Fruit fly (Drosophila melanogaster) whole organism, embryonic: Measurements from ENCODE around the gene CG5986.

Experiments
- BEAF-32 ChIP-seq: fragments of 200-800 bp; sonication (Bioruptor generic); optimal IDR thresholded peaks from 3 replicates; lab custom pipeline; 2017; ENCODE audit warnings: missing biosample characterization, missing genetic modification characterization, mild to moderate bottlenecking, moderate library complexity, missing genetic modification reagents
- CG11560 ChIP-seq: fragments of 200-800 bp; sonication (Bioruptor generic); IDR thresholded peaks from 3 replicates; pipeline ENCODE4 v1.3.6; 2022; ENCODE audit warnings: missing biosample characterization, missing genetic modification characterization
- CG13287 ChIP-seq: fragments of 200-800 bp; sonication (Bioruptor generic); IDR thresholded peaks from 2 replicates; pipeline ENCODE4 v1.3.6; 2022; ENCODE audit warnings: missing biosample characterization, missing genetic modification characterization; ENCODE audit not compliant: partially characterized antibody
- CG15514 ChIP-seq: fragments of 200-800 bp; sonication (Bioruptor generic); optimal IDR thresholded peaks from 3 replicates; lab custom pipeline; 2017; ENCODE audit warnings: missing biosample characterization, missing genetic modification characterization, mild to moderate bottlenecking, moderate library complexity, missing genetic modification reagents
- CG17361 ChIP-seq: fragments of 200-800 bp; sonication (Bioruptor generic); IDR thresholded peaks from 3 replicates; pipeline ENCODE4 v1.3.6; 2022; ENCODE audit warnings: missing biosample characterization, missing genetic modification characterization
- CG17912 ChIP-seq: fragments of 200-800 bp; sonication (Bioruptor generic); optimal IDR thresholded peaks from 2 replicates; lab custom pipeline; 2018; ENCODE audit warnings: missing biosample characterization, mild to moderate bottlenecking, missing genetic modification characterization
- CG2116 ChIP-seq: fragments of 200-800 bp; sonication (Bioruptor generic); optimal IDR thresholded peaks from 3 replicates; lab custom pipeline; 2018; ENCODE audit warnings: missing biosample characterization, mild to moderate bottlenecking, missing genetic modification characterization
- CG2875 ChIP-seq: fragments of 200-800 bp; sonication (Bioruptor generic); optimal IDR thresholded peaks from 2 replicates; lab custom pipeline; 2017; ENCODE audit warnings: missing biosample characterization, mild to moderate bottlenecking, missing genetic modification characterization, missing genetic modification reagents
- CG3281 ChIP-seq: fragments of 200-800 bp; sonication (Bioruptor generic); optimal IDR thresholded peaks from 3 replicates; lab custom pipeline; 2017; ENCODE audit warnings: missing biosample characterization, mild to moderate bottlenecking, missing genetic modification characterization
- CG34422 ChIP-seq: fragments of 200-800 bp; sonication (Bioruptor generic); IDR thresholded peaks from 3 replicates; pipeline ENCODE4 v1.3.6; 2022; ENCODE audit warnings: missing biosample characterization, missing genetic modification characterization
- CG3995 ChIP-seq: fragments of 200-800 bp; sonication (Bioruptor generic); optimal IDR thresholded peaks from 3 replicates; lab custom pipeline; 2016; ENCODE audit warnings: missing biosample characterization, missing genetic modification characterization
- CG7963 ChIP-seq: fragments of 200-800 bp; sonication (Bioruptor generic); IDR thresholded peaks from 3 replicates; pipeline ENCODE4 v1.3.6; 2022; ENCODE audit warnings: missing biosample characterization, missing genetic modification characterization; ENCODE audit not compliant: partially characterized antibody
- CG8478 ChIP-seq: fragments of >200 bp; optimal IDR thresholded peaks from 2 replicates; lab custom pipeline; 2018
- CG8924 ChIP-seq: fragments of 200-800 bp; optimal IDR thresholded peaks from 3 replicates; lab custom pipeline; 2019; ENCODE audit warnings: missing biosample characterization, mild to moderate bottlenecking, missing genetic modification characterization, moderate library complexity
- CG9215 ChIP-seq: fragments of 200-800 bp; sonication (Bioruptor generic); IDR thresholded peaks from 2 replicates; pipeline ENCODE4 v1.3.6; 2022; ENCODE audit warnings: missing biosample characterization, missing genetic modification characterization
- CG9437 ChIP-seq: fragments of 200-800 bp; sonication (Bioruptor generic); optimal IDR thresholded peaks from 2 replicates; lab custom pipeline; 2018; ENCODE audit warnings: missing biosample characterization, mild to moderate bottlenecking, missing genetic modification characterization
- Dll ChIP-seq: fragments of 200-800 bp; sonication (Bioruptor generic); IDR thresholded peaks from 4 replicates; pipeline ENCODE4 v1.3.6; 2022; ENCODE audit warnings: missing biosample characterization, missing genetic modification characterization; ENCODE audit not compliant: partially characterized antibody
- Dp ChIP-seq: fragments of 200-800 bp; sonication (Bioruptor generic); optimal IDR thresholded peaks from 2 replicates; lab custom pipeline; 2018; ENCODE audit warnings: missing biosample characterization, mild to moderate bottlenecking, missing genetic modification characterization, moderate library complexity
- E2f2 ChIP-seq: fragments of 200-800 bp; sonication (Bioruptor generic); IDR thresholded peaks from 2 replicates; pipeline ENCODE4 v1.3.6; 2022; ENCODE audit warnings: missing biosample characterization, missing genetic modification characterization
- Ets65A ChIP-seq: fragments of 200-800 bp; sonication (Bioruptor generic); peaks from one replicate; lab custom pipeline; 2016; ENCODE audit warnings: missing biosample characterization, missing genetic modification characterization
- Ets97D ChIP-seq: fragments of 200-800 bp; sonication (Bioruptor generic); optimal IDR thresholded peaks from 3 replicates; lab custom pipeline; 2016; ENCODE audit warnings: missing biosample characterization, missing genetic modification characterization
- Fer1 ChIP-seq: fragments of 200-800 bp; sonication (Bioruptor generic); optimal IDR thresholded peaks from 2 replicates; lab custom pipeline; 2017; ENCODE audit warnings: missing biosample characterization, mild to moderate bottlenecking, missing genetic modification characterization
- Fer2 ChIP-seq: fragments of 200-800 bp; sonication (Bioruptor generic); optimal IDR thresholded peaks from 2 replicates; lab custom pipeline; 2018; ENCODE audit warnings: missing biosample characterization, mild to moderate bottlenecking, missing genetic modification characterization, moderate library complexity
- HHEX ChIP-seq: fragments of 200-800 bp; sonication (Bioruptor generic); optimal IDR thresholded peaks from 3 replicates; lab custom pipeline; 2017; ENCODE audit warnings: missing biosample characterization, mild to moderate bottlenecking, missing genetic modification characterization, missing genetic modification reagents
- MESR4 ChIP-seq: fragments of 200-800 bp; sonication (Bioruptor generic); optimal IDR thresholded peaks from 2 replicates; lab custom pipeline; 2018; ENCODE audit warnings: missing biosample characterization, mild to moderate bottlenecking, missing genetic modification characterization, moderate library complexity
- Oaz ChIP-seq: fragments of 200-800 bp; sonication (Bioruptor generic); IDR thresholded peaks from 2 replicates; pipeline ENCODE4 v1.3.6; 2022; ENCODE audit warnings: missing biosample characterization, missing genetic modification characterization
- Pdp1 ChIP-seq, 2 experiments: fragments of 200-800 bp; sonication (Bioruptor generic); optimal IDR thresholded peaks; 3 replicates each; lab custom pipeline; 2016; ENCODE audit warnings: missing biosample characterization in 2 of 2, missing genetic modification characterization in 2 of 2, mild to moderate bottlenecking in 1 of 2, moderate library complexity in 1 of 2
- Scr ChIP-seq: fragments of 200-800 bp; sonication (Bioruptor generic); IDR thresholded peaks from 2 replicates; pipeline ENCODE4 v1.3.6; 2022; ENCODE audit warnings: missing biosample characterization, missing genetic modification characterization; ENCODE audit not compliant: partially characterized antibody
- crol ChIP-seq: fragments of 200-800 bp; sonication (Bioruptor generic); IDR thresholded peaks from 2 replicates; pipeline ENCODE4 v1.3.6; 2022; ENCODE audit warnings: missing biosample characterization, missing genetic modification characterization
- dimm ChIP-seq: fragments of 200-800 bp; sonication (Bioruptor generic); IDR thresholded peaks from 2 replicates; pipeline ENCODE4 v1.3.6; 2022; ENCODE audit warnings: missing biosample characterization, missing genetic modification characterization
- dmrt11E ChIP-seq: fragments of 200-800 bp; sonication (Bioruptor generic); optimal IDR thresholded peaks from 3 replicates; lab custom pipeline; 2018; ENCODE audit warnings: missing biosample characterization, mild to moderate bottlenecking, missing genetic modification characterization, moderate library complexity
- dpn ChIP-seq, 2 experiments: fragments of 200-800 bp; sonication (Bioruptor generic); optimal IDR thresholded peaks; 3 replicates each; lab custom pipeline; 2016; ENCODE audit warnings: missing biosample characterization in 2 of 2, missing genetic modification characterization in 2 of 2
- exex ChIP-seq: fragments of 200-800 bp; sonication (Bioruptor generic); optimal IDR thresholded peaks from 4 replicates; lab custom pipeline; 2018; ENCODE audit warnings: missing biosample characterization, mild to moderate bottlenecking, missing genetic modification characterization, moderate library complexity
- fu2 ChIP-seq: fragments of 200-800 bp; sonication (Bioruptor generic); optimal IDR thresholded peaks from 2 replicates; lab custom pipeline; 2016; ENCODE audit warnings: missing biosample characterization, missing genetic modification characterization
- hbn ChIP-seq: fragments of 200-800 bp; sonication (Bioruptor generic); IDR thresholded peaks from 2 replicates; pipeline ENCODE4 v1.3.6; 2022; ENCODE audit warnings: missing biosample characterization, missing genetic modification characterization; ENCODE audit not compliant: partially characterized antibody
- inv ChIP-seq: fragments of 200-800 bp; sonication (Bioruptor generic); IDR thresholded peaks from 2 replicates; pipeline ENCODE4 v1.3.6; 2022; ENCODE audit warnings: missing biosample characterization, missing genetic modification characterization; ENCODE audit not compliant: partially characterized antibody
- knrl ChIP-seq: fragments of 200-800 bp; sonication (Bioruptor generic); IDR thresholded peaks from 3 replicates; pipeline ENCODE4 v1.3.6; 2022; ENCODE audit warnings: missing biosample characterization, missing genetic modification characterization; ENCODE audit not compliant: partially characterized antibody
- lab ChIP-seq: fragments of 200-800 bp; sonication (Bioruptor generic); optimal IDR thresholded peaks from 3 replicates; lab custom pipeline; 2017; ENCODE audit warnings: missing biosample characterization, missing genetic modification characterization, mild to moderate bottlenecking, moderate library complexity, missing genetic modification reagents
- lbe ChIP-seq: fragments of 200-800 bp; sonication (Bioruptor generic); optimal IDR thresholded peaks from 2 replicates; lab custom pipeline; 2016; ENCODE audit warnings: missing biosample characterization, mild to moderate bottlenecking, missing genetic modification characterization
- lola ChIP-seq, 3 experiments: fragments of >200 bp in 2 of 3; fragments of 200-800 bp in 1 of 3; sonication (Bioruptor generic) in 1 of 3; optimal IDR thresholded peaks; 2 replicates each; lab custom pipeline; 2017 to 2019; ENCODE audit warnings: missing biosample characterization in 3 of 3, missing genetic modification characterization in 3 of 3, mild to moderate bottlenecking in 1 of 3, moderate library complexity in 1 of 3
- nom ChIP-seq: fragments of 200-800 bp; sonication (Bioruptor generic); optimal IDR thresholded peaks from 2 replicates; lab custom pipeline; 2017; ENCODE audit warnings: missing biosample characterization, missing genetic modification characterization, mild to moderate bottlenecking, moderate library complexity, missing genetic modification reagents
- pnt ChIP-seq: fragments of 200-800 bp; sonication (Bioruptor generic); optimal IDR thresholded peaks from 3 replicates; lab custom pipeline; 2016; ENCODE audit warnings: missing biosample characterization, missing genetic modification characterization
- prd ChIP-seq, 3 experiments: fragments of >200 bp in 2 of 3; fragments of 200-800 bp in 1 of 3; sonication (Bioruptor generic) in 1 of 3; optimal IDR thresholded peaks in 2 of 3; IDR thresholded peaks in 1 of 3; 2 replicates in 2 of 3; 3 replicates in 1 of 3; pipeline versions ENCODE4 v1.3.6 to Lab custom; 2017 to 2022; ENCODE audit warnings: missing biosample characterization in 1 of 3, missing genetic modification characterization in 1 of 3
- pzg ChIP-seq: fragments of 200-800 bp; sonication (Bioruptor generic); optimal IDR thresholded peaks from 3 replicates; lab custom pipeline; 2018; ENCODE audit warnings: missing biosample characterization, mild to moderate bottlenecking, missing genetic modification characterization, moderate library complexity
- rib ChIP-seq: fragments of 200-800 bp; sonication (Bioruptor generic); IDR thresholded peaks from 2 replicates; pipeline ENCODE4 v1.3.6; 2022; ENCODE audit warnings: missing biosample characterization, missing genetic modification characterization
- sens ChIP-seq: fragments of 200-800 bp; sonication (Bioruptor generic); peaks from one replicate; lab custom pipeline; 2016; ENCODE audit warnings: missing biosample characterization, missing genetic modification characterization
- sens-2 ChIP-seq: fragments of 200-800 bp; sonication (Bioruptor generic); IDR thresholded peaks from 2 replicates; pipeline ENCODE4 v1.3.6; 2022; ENCODE audit warnings: missing biosample characterization, missing genetic modification characterization
- trh ChIP-seq: fragments of 200-800 bp; sonication (Bioruptor generic); optimal IDR thresholded peaks from 2 replicates; lab custom pipeline; 2016; ENCODE audit warnings: missing biosample characterization, missing genetic modification characterization
- vnd ChIP-seq: fragments of 200-800 bp; sonication (Bioruptor generic); IDR thresholded peaks from 3 replicates; pipeline ENCODE4 v1.3.6; 2022; ENCODE audit warnings: missing biosample characterization, missing genetic modification characterization; ENCODE audit not compliant: partially characterized antibody

The CG5986 gene

dm6 chr3R:24053506-24054102 lies 6.0 kb downstream of the CG5986 start (continued):
- TF ChIP-seq Ets65A: no peak
- TF ChIP-seq dimm: no peak
- no peak for TF ChIP-seq Fer1 (GFP tag; lab: Kevin White, UChicago)
- no peak for TF ChIP-seq CG17361 (GFP tag; lab: Robert Waterston, UW)
- TF ChIP-seq fu2 (GFP tag; lab: Kevin White, UChicago): no peak
- TF ChIP-seq exex (tag; lab: Kevin White, UChicago): peak; percentile 52
- no peak for TF ChIP-seq CG2875
- no peak for TF ChIP-seq CG13287
- no peak for TF ChIP-seq prd (optimal IDR thresholded peaks at IDR 0.05; lab: Kevin White, UChicago)
- no peak for TF ChIP-seq prd (GFP tag; IDR thresholded peaks at IDR 0.05; lab: Robert Waterston, UW)
- peak; percentile 6 for TF ChIP-seq lab (GFP tag; lab: Kevin White, UChicago)
- TF ChIP-seq vnd (GFP tag; lab: Robert Waterston, UW): no peak
- no peak for TF ChIP-seq CG3281
- no peak for TF ChIP-seq CG17912
- TF ChIP-seq rib: peak; percentile 22; the same call in 1 of the 2 replicates
- no peak for TF ChIP-seq sens-2 (GFP tag; lab: Robert Waterston, UW)
- TF ChIP-seq Fer2: no peak
- no peak for TF ChIP-seq dmrt11E (tag; lab: Kevin White, UChicago)
- TF ChIP-seq CG8478: no peak
- no peak for TF ChIP-seq trh (GFP tag; lab: Kevin White, UChicago)

dm6 chr3R:24054227-24054626 lies 6.6 kb downstream of the CG5986 start, which contains the start of gene CG6000:
Gene CG6000, plus strand, starts transcription at chr3R:24054391.
- TF ChIP-seq sens (GFP tag; lab: Kevin White, UChicago) (peak; percentile 73), BEAF-32 (GFP tag; lab: Kevin White, UChicago) (peak; percentile 9), CG2116 (GFP tag; lab: Kevin White, UChicago) (peak; percentile 5), Pdp1 (GFP tag; optimal IDR thresholded peaks at IDR 0.05; lab: Kevin White, UChicago) (peak in 1 of 2 experiments; percentile 97), hbn (GFP tag; lab: Robert Waterston, UW) (0 out of 2 replicates have a peak, but pooled peaks have one; percentile 31), crol (GFP tag; lab: Robert Waterston, UW) (no peak), Dll (GFP tag; lab: Robert Waterston, UW) (0 out of 4 replicates have a peak, but pooled peaks have one; percentile 33), Dp (GFP tag; lab: Kevin White, UChicago) (peak; percentile 88), Scr (GFP tag; lab: Robert Waterston, UW) (peak; percentile 29; the same call in 1 of the 2 replicates), inv (GFP tag; lab: Robert Waterston, UW) (no peak), Ets97D (no peak), knrl (GFP tag; lab: Robert Waterston, UW) (no peak), CG9437 (GFP tag; lab: Kevin White, UChicago) (peak; percentile 22), MESR4 (GFP tag; lab: Kevin White, UChicago) (peak; percentile 20), CG34422 (GFP tag; lab: Robert Waterston, UW) (peak; percentile 6; the same call in 1 of the 3 replicates), CG8924 (tag; lab: Kevin White, UChicago) (peak; percentile 5), nom (GFP tag; lab: Kevin White, UChicago) (no peak), dpn (GFP tag; optimal IDR thresholded peaks at IDR 0.05; lab: Kevin White, UChicago) (no peak), lbe (GFP tag; lab: Kevin White, UChicago) (peak; percentile 10), CG7963 (GFP tag; lab: Robert Waterston, UW) (no peak), pzg (GFP tag; lab: Kevin White, UChicago) (peak; percentile 33), pnt (GFP tag; lab: Kevin White, UChicago) (no peak), lola (GFP tag; optimal IDR thresholded peaks at IDR 0.05; lab: Kevin White, UChicago) (no peak), CG11560 (tag; lab: Robert Waterston, UW) (peak; percentile 39; the same call in 1 of the 3 replicates), E2f2 (GFP tag; lab: Robert Waterston, UW) (peak; percentile 90), CG3995 (GFP tag; lab: Kevin White, UChicago) (peak; percentile 60), HHEX (GFP tag; lab: Kevin White, UChicago) (no peak), CG15514 (GFP tag; lab: Kevin White, UChicago) (peak; percentile 44), CG9215 (GFP tag; lab: Robert Waterston, UW) (no peak), Oaz (GFP tag; lab: Robert Waterston, UW) (no peak)
